Worm (Caenorhabditis elegans) whole organism, mixed stage, embryonic: ENCODE measurements around the gene ric-4.

Experiments used
- M03D4.4 ChIP-seq: sonication (generic microtip); optimal IDR thresholded peaks from 2 replicates; lab custom pipeline; 2017; ENCODE audit warnings: mild to moderate bottlenecking, missing genetic modification characterization, missing compliant biosample characterization
- bed-3 ChIP-seq: fragments of 200-800 bp; sonication (Bioruptor generic); optimal IDR thresholded peaks from 3 replicates; lab custom pipeline; 2018; ENCODE audit warnings: mild to moderate bottlenecking, missing genetic modification characterization, moderate library complexity, missing compliant biosample characterization
- ceh-43 ChIP-seq: fragments of 200-800 bp; sonication (Bioruptor generic); optimal IDR thresholded peaks from 2 replicates; lab custom pipeline; 2018; ENCODE audit warnings: mild to moderate bottlenecking, missing genetic modification characterization, moderate library complexity, missing compliant biosample characterization
- cnd-1 ChIP-seq: fragments of 200-800 bp; sonication (Bioruptor generic); optimal IDR thresholded peaks from 2 replicates; lab custom pipeline; 2018; ENCODE audit warnings: mild to moderate bottlenecking, missing genetic modification characterization, missing compliant biosample characterization
- drap-1 ChIP-seq: fragments of 200-800 bp; sonication (Bioruptor generic); optimal IDR thresholded peaks from 3 replicates; lab custom pipeline; 2018; ENCODE audit warnings: mild to moderate bottlenecking, missing genetic modification characterization, missing compliant biosample characterization
- flh-1 ChIP-seq: fragments of 200-800 bp; sonication (Bioruptor generic); optimal IDR thresholded peaks from 2 replicates; lab custom pipeline; 2018; ENCODE audit warnings: mild to moderate bottlenecking, missing genetic modification characterization, moderate library complexity, missing compliant biosample characterization
- ham-2 ChIP-seq: fragments of 200-800 bp; sonication (Bioruptor generic); optimal IDR thresholded peaks from 2 replicates; lab custom pipeline; 2018; ENCODE audit warnings: mild to moderate bottlenecking, missing genetic modification characterization, missing compliant biosample characterization
- hlh-1 ChIP-seq: fragments of 150-350 bp; optimal IDR thresholded peaks from 2 replicates; lab custom pipeline; 2014; ENCODE audit warnings: missing biosample characterization, missing genetic modification reagents, missing genetic modification characterization
- lin-13 ChIP-seq: fragments of 150-350 bp; optimal IDR thresholded peaks from 2 replicates; lab custom pipeline; 2014; ENCODE audit warnings: missing biosample characterization, missing genetic modification characterization
- lsy-2 ChIP-seq: fragments of 150-350 bp; optimal IDR thresholded peaks from 2 replicates; lab custom pipeline; 2014; ENCODE audit warnings: missing biosample characterization, missing genetic modification characterization
- mab-5 ChIP-seq: fragments of 150-350 bp; optimal IDR thresholded peaks from 2 replicates; lab custom pipeline; 2014; ENCODE audit warnings: missing biosample characterization, missing genetic modification characterization
- mls-2 ChIP-seq: sonication (generic microtip); optimal IDR thresholded peaks from 2 replicates; lab custom pipeline; 2016; ENCODE audit warnings: mild to moderate bottlenecking, missing genetic modification characterization, moderate library complexity, missing compliant biosample characterization
- nhr-2 ChIP-seq: fragments of 150-350 bp; optimal IDR thresholded peaks from 2 replicates; lab custom pipeline; 2014; ENCODE audit warnings: missing biosample characterization, missing genetic modification characterization
- nhr-28 ChIP-seq: fragments of 150-350 bp; optimal IDR thresholded peaks from 2 replicates; lab custom pipeline; 2014; ENCODE audit warnings: missing biosample characterization, missing genetic modification characterization
- pha-4 ChIP-seq: fragments of 150-350 bp; optimal IDR thresholded peaks from 2 replicates; lab custom pipeline; 2018; ENCODE audit warnings: missing biosample characterization, missing genetic modification reagents, missing genetic modification characterization
- sem-2 ChIP-seq: fragments of 200-800 bp; sonication (Bioruptor generic); optimal IDR thresholded peaks from 2 replicates; lab custom pipeline; 2018; ENCODE audit warnings: mild to moderate bottlenecking, missing genetic modification characterization, missing compliant biosample characterization
- snpc-4 ChIP-seq: fragments of 150-350 bp; optimal IDR thresholded peaks from 2 replicates; lab custom pipeline; 2014; ENCODE audit warnings: missing biosample characterization, missing genetic modification characterization
- sptf-1 ChIP-seq: sonication (generic microtip); optimal IDR thresholded peaks from 2 replicates; lab custom pipeline; 2017; ENCODE audit warnings: mild to moderate bottlenecking, missing genetic modification characterization, moderate library complexity, missing compliant biosample characterization
- tbx-8 ChIP-seq: fragments of 200-800 bp; sonication (Bioruptor generic); optimal IDR thresholded peaks from 2 replicates; lab custom pipeline; 2018; ENCODE audit warnings: mild to moderate bottlenecking, missing genetic modification characterization, moderate library complexity, missing compliant biosample characterization
- unc-120 ChIP-seq: sonication (generic microtip); optimal IDR thresholded peaks from 2 replicates; lab custom pipeline; 2017; ENCODE audit warnings: missing genetic modification characterization, missing compliant biosample characterization; ENCODE audit not compliant: poor library complexity, severe bottlenecking
- zip-8 ChIP-seq: fragments of 150-350 bp; optimal IDR thresholded peaks from 2 replicates; lab custom pipeline; 2014; ENCODE audit warnings: missing biosample characterization, missing genetic modification characterization
- ztf-11 ChIP-seq: fragments of 150-350 bp; optimal IDR thresholded peaks from 2 replicates; lab custom pipeline; 2014; ENCODE audit warnings: missing biosample characterization, missing genetic modification characterization

The ric-4 gene

ce11 chrV:10216724-10217123 is 53.4 kb downstream of the ric-4 start, which contains the start of gene ZK856.14:
Gene ZK856.14 (plus strand): TSS chrV:10217024.
- TF ChIP-seq cnd-1 (tag; lab: Kevin White, UChicago) (no peak), unc-120 (tag; lab: Kevin White, UChicago) (no peak), mls-2 (tag; lab: Kevin White, UChicago) (no peak), sptf-1 (tag; lab: Kevin White, UChicago) (no peak), tbx-8 (GFP tag; lab: Kevin White, UChicago) (no peak), ham-2 (no peak), ztf-11 (no peak), pha-4 (tag; lab: Kevin White, UChicago) (no peak), sem-2 (no peak), lin-13 (no peak), zip-8 (tag; lab: Kevin White, UChicago) (no peak)

DNA sequence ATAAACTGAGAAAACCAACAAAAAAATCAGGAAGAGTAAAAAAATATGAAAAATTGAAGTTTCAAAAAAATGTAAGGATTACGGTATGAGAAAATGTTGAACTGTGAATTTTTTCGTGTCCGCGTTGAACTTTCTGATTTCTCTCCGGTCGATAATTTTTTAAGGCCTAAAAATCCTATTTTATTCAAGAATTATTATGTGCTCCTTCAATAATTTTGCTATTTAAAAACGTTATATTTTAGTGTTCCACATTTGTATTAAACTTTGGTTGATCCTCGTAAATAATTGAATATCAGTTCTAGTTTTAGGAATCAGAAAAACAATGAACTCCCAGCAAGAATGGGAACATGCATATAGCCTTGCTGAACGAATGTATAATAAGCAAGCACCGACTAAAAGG is 57.5 kb downstream of the ric-4 start, which contains the start of gene hpo-40:
Gene hpo-40 (plus strand): TSS at position 301 of the 400 bp plus-strand sequence.
- TF ChIP-seq tbx-8 (GFP tag; lab: Kevin White, UChicago) = no peak
- no peak for TF ChIP-seq unc-120 (tag; lab: Kevin White, UChicago)
- no peak for TF ChIP-seq cnd-1 (tag; lab: Kevin White, UChicago)
- no peak for TF ChIP-seq flh-1 (GFP tag; lab: Kevin White, UChicago)
- no peak for TF ChIP-seq lin-13
- TF ChIP-seq mls-2 (tag; lab: Kevin White, UChicago) = no peak
- no peak for TF ChIP-seq snpc-4 (tag; lab: Kevin White, UChicago)

ce11 chrV:10212027-10212426 is 58.1 kb downstream of the ric-4 start, which contains the start of gene zhit-3:
Gene zhit-3 (minus strand): TSS chrV:10212127.
- TF ChIP-seq drap-1 (GFP tag; lab: Kevin White, UChicago) (no peak), nhr-28 (no peak), hlh-1 (tag; lab: Kevin White, UChicago) (no peak), pha-4 (tag; lab: Kevin White, UChicago) (no peak), ceh-43 (no peak), mls-2 (tag; lab: Kevin White, UChicago) (no peak), lsy-2 (no peak), M03D4.4 (tag; lab: Kevin White, UChicago) (no peak), flh-1 (GFP tag; lab: Kevin White, UChicago) (no peak), ham-2 (no peak), mab-5 (tag; lab: Kevin White, UChicago) (no peak), bed-3 (GFP tag; lab: Kevin White, UChicago) (no peak), nhr-2 (tag; lab: Kevin White, UChicago) (no peak)
